Worm (Caenorhabditis elegans) whole organism, L3 larva: ENCODE data around the gene F29B9.7.

ENCODE experiments used
- fkh-10 ChIP-seq: sonication (generic microtip); optimal IDR thresholded peaks from 2 replicates; lab custom pipeline; 2017; ENCODE audit warnings: missing biosample characterization, missing genetic modification reagents, missing genetic modification characterization
- hmg-11 ChIP-seq: sonication (generic microtip); optimal IDR thresholded peaks from 2 replicates; lab custom pipeline; 2016; ENCODE audit warnings: missing genetic modification characterization, missing compliant biosample characterization
- lin-39 ChIP-seq: fragments of 150-350 bp; optimal IDR thresholded peaks from 2 replicates; lab custom pipeline; 2018; ENCODE audit warnings: missing biosample characterization, missing genetic modification reagents, missing genetic modification characterization
- nhr-43 ChIP-seq: sonication (generic microtip); optimal IDR thresholded peaks from 2 replicates; lab custom pipeline; 2016; ENCODE audit warnings: mild to moderate bottlenecking, missing genetic modification characterization, missing compliant biosample characterization; ENCODE audit not compliant: poor library complexity, severe bottlenecking
- nhr-76 ChIP-seq: fragments of 150-350 bp; sonication (generic microtip); optimal IDR thresholded peaks from 5 replicates; lab custom pipeline; 2014; ENCODE audit warnings: missing biosample characterization, missing genetic modification characterization
- nhr-77 ChIP-seq: fragments of 150-350 bp; optimal IDR thresholded peaks from 2 replicates; lab custom pipeline; 2014; ENCODE audit warnings: missing biosample characterization, missing genetic modification characterization
- tbx-2 ChIP-seq: sonication (generic microtip); optimal IDR thresholded peaks from 2 replicates; lab custom pipeline; 2016; ENCODE audit warnings: mild to moderate bottlenecking, missing genetic modification characterization, missing compliant biosample characterization
- unc-62 ChIP-seq: fragments of 150-350 bp; sonication (generic microtip); optimal IDR thresholded peaks from 4 replicates; lab custom pipeline; 2014; ENCODE audit warnings: missing biosample characterization, missing genetic modification reagents, missing genetic modification characterization
- zag-1 ChIP-seq: fragments of 150-350 bp; optimal IDR thresholded peaks from 2 replicates; lab custom pipeline; 2014; ENCODE audit warnings: missing biosample characterization, missing genetic modification characterization
- ztf-11 ChIP-seq: fragments of 150-350 bp; optimal IDR thresholded peaks from 2 replicates; lab custom pipeline; 2014; ENCODE audit warnings: missing biosample characterization, missing genetic modification characterization

- TF ChIP-seq nhr-76: no peak
- TF ChIP-seq unc-62 (GFP tag; lab: Kevin White, UChicago): no peak
- TF ChIP-seq lin-39: no peak
- no peak for TF ChIP-seq ztf-11 (tag; lab: Kevin White, UChicago)
- no peak for TF ChIP-seq fkh-10 (GFP tag; lab: Kevin White, UChicago)
- TF ChIP-seq hmg-11 (tag; lab: Kevin White, UChicago): no peak
- no peak for TF ChIP-seq zag-1
- TF ChIP-seq nhr-77: no peak
- TF ChIP-seq nhr-43: no peak
- TF ChIP-seq tbx-2 (tag; lab: Kevin White, UChicago): no peak
Measured at ce11 chrIV:4678718-4679117, 29.2 kb downstream of the F29B9.7 start, which contains the start of gene kin-36.
